Worm (Caenorhabditis elegans): ENCODE results near the gene daf-18.

DNA sequence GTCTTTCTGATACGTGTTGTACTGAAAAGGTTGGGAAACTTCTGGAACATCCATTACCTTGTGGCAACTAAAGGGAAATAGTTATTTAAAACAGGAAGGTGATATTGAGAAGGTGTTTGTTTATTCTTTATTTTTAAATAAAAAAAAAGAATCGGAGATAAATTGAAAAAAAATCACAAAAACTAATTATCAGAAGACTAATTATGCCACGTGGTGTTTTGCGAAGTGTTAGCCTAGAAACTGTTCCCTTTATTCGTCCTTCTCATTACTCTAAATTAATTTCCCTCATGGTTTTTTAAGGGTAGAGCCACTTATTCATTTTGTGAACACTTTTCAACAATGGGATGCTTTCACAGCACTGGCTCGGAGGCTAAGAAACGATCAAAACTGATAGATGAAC is 23.6 kb downstream of the daf-18 start, which contains the start of gene gpa-4:
- TF ChIP-seq ama-1 (optimal IDR thresholded peaks at IDR 0.05): no peak
- no peak for TF ChIP-seq ama-1 (GFP tag; optimal IDR thresholded peaks at IDR 0.05)
- TF ChIP-seq somi-1 (GFP tag; optimal IDR thresholded peaks at IDR 0.05): no peak
- no peak for TF ChIP-seq unc-62 (GFP tag; optimal IDR thresholded peaks at IDR 0.05)
- TF ChIP-seq ceh-27 (GFP tag; optimal IDR thresholded peaks at IDR 0.05): no peak
- no peak for TF ChIP-seq pha-4 (tag; optimal IDR thresholded peaks at IDR 0.05)
- no peak for TF ChIP-seq dox-1 (GFP tag; IDR thresholded peaks at IDR 0.05)
- no peak for TF ChIP-seq ZK185.1 (tag; optimal IDR thresholded peaks at IDR 0.05; ENCODE audit: poor library complexity, severe bottlenecking)
- TF ChIP-seq nfya-1 (tag; optimal IDR thresholded peaks at IDR 0.05; ENCODE audit: borderline replicate concordance, insufficient read depth): no peak
- no peak for TF ChIP-seq rec-8 (tag; optimal IDR thresholded peaks at IDR 0.05)
- no peak for TF ChIP-seq F37B4.10 (GFP tag; IDR thresholded peaks at IDR 0.05)
- no peak for TF ChIP-seq Y67H2A.10 (GFP tag; conservative IDR thresholded peaks at IDR 0.05)
